Worm (Caenorhabditis elegans) whole organism, mixed stage, embryonic: ENCODE measurements around the gene C49F5.6.
A peak's percentile ranks its signal among the peaks of the same experiment; 100 is the strongest.

Experiments used
- bed-3 ChIP-seq: fragments of 200-800 bp; sonication (Bioruptor generic); optimal IDR thresholded peaks from 3 replicates; lab custom pipeline; 2018; ENCODE audit warnings: mild to moderate bottlenecking, missing genetic modification characterization, moderate library complexity, missing compliant biosample characterization
- blmp-1 ChIP-seq: fragments of 150-350 bp; optimal IDR thresholded peaks from 2 replicates; lab custom pipeline; 2014; ENCODE audit warnings: missing biosample characterization, missing genetic modification characterization
- ceh-39 ChIP-seq: fragments of 150-350 bp; optimal IDR thresholded peaks from 2 replicates; lab custom pipeline; 2014; ENCODE audit warnings: missing biosample characterization, missing genetic modification characterization
- ceh-83 ChIP-seq: fragments of 200-800 bp; sonication (Bioruptor generic); optimal IDR thresholded peaks from 2 replicates; lab custom pipeline; 2018; ENCODE audit warnings: mild to moderate bottlenecking, missing genetic modification characterization, missing compliant biosample characterization
- ces-1 ChIP-seq: fragments of 150-350 bp; optimal IDR thresholded peaks from 2 replicates; lab custom pipeline; 2014; ENCODE audit warnings: missing biosample characterization, missing genetic modification reagents, missing genetic modification characterization
- cnd-1 ChIP-seq: fragments of 200-800 bp; sonication (Bioruptor generic); optimal IDR thresholded peaks from 2 replicates; lab custom pipeline; 2018; ENCODE audit warnings: mild to moderate bottlenecking, missing genetic modification characterization, missing compliant biosample characterization
- drap-1 ChIP-seq: fragments of 200-800 bp; sonication (Bioruptor generic); optimal IDR thresholded peaks from 3 replicates; lab custom pipeline; 2018; ENCODE audit warnings: mild to moderate bottlenecking, missing genetic modification characterization, missing compliant biosample characterization
- elt-1 ChIP-seq: sonication (generic microtip); optimal IDR thresholded peaks from 2 replicates; lab custom pipeline; 2017; ENCODE audit warnings: missing genetic modification characterization, mild to moderate bottlenecking, missing compliant biosample characterization, antibody characterized with exemption, moderate library complexity, borderline replicate concordance; ENCODE audit not compliant: insufficient read depth
- flh-1 ChIP-seq: fragments of 200-800 bp; sonication (Bioruptor generic); optimal IDR thresholded peaks from 2 replicates; lab custom pipeline; 2018; ENCODE audit warnings: mild to moderate bottlenecking, missing genetic modification characterization, moderate library complexity, missing compliant biosample characterization
- ham-2 ChIP-seq: fragments of 200-800 bp; sonication (Bioruptor generic); optimal IDR thresholded peaks from 2 replicates; lab custom pipeline; 2018; ENCODE audit warnings: mild to moderate bottlenecking, missing genetic modification characterization, missing compliant biosample characterization
- hlh-1 ChIP-seq: fragments of 150-350 bp; optimal IDR thresholded peaks from 2 replicates; lab custom pipeline; 2014; ENCODE audit warnings: missing biosample characterization, missing genetic modification reagents, missing genetic modification characterization
- lin-13 ChIP-seq: fragments of 150-350 bp; optimal IDR thresholded peaks from 2 replicates; lab custom pipeline; 2014; ENCODE audit warnings: missing biosample characterization, missing genetic modification characterization
- lin-32 ChIP-seq: fragments of 200-800 bp; sonication (Bioruptor generic); optimal IDR thresholded peaks from 2 replicates; lab custom pipeline; 2018; ENCODE audit warnings: mild to moderate bottlenecking, missing genetic modification characterization, missing compliant biosample characterization
- lsy-2 ChIP-seq: fragments of 150-350 bp; optimal IDR thresholded peaks from 2 replicates; lab custom pipeline; 2014; ENCODE audit warnings: missing biosample characterization, missing genetic modification characterization
- mab-5 ChIP-seq: fragments of 150-350 bp; optimal IDR thresholded peaks from 2 replicates; lab custom pipeline; 2014; ENCODE audit warnings: missing biosample characterization, missing genetic modification characterization
- mep-1 ChIP-seq: fragments of 150-350 bp; optimal IDR thresholded peaks from 2 replicates; lab custom pipeline; 2017; ENCODE audit warnings: missing biosample characterization, missing genetic modification reagents, missing genetic modification characterization, inconsistent platforms
- nhr-12 ChIP-seq: fragments of 150-350 bp; optimal IDR thresholded peaks from 2 replicates; lab custom pipeline; 2014; ENCODE audit warnings: missing biosample characterization, missing genetic modification characterization
- nhr-2 ChIP-seq: fragments of 150-350 bp; optimal IDR thresholded peaks from 2 replicates; lab custom pipeline; 2014; ENCODE audit warnings: missing biosample characterization, missing genetic modification characterization
- nhr-237 ChIP-seq: fragments of 150-350 bp; optimal IDR thresholded peaks from 2 replicates; lab custom pipeline; 2014; ENCODE audit warnings: missing biosample characterization, missing genetic modification characterization
- nhr-28 ChIP-seq: fragments of 150-350 bp; optimal IDR thresholded peaks from 2 replicates; lab custom pipeline; 2014; ENCODE audit warnings: missing biosample characterization, missing genetic modification characterization
- pha-4 ChIP-seq: fragments of 150-350 bp; optimal IDR thresholded peaks from 2 replicates; lab custom pipeline; 2018; ENCODE audit warnings: missing biosample characterization, missing genetic modification reagents, missing genetic modification characterization
- sptf-1 ChIP-seq: sonication (generic microtip); optimal IDR thresholded peaks from 2 replicates; lab custom pipeline; 2017; ENCODE audit warnings: mild to moderate bottlenecking, missing genetic modification characterization, moderate library complexity, missing compliant biosample characterization
- tbx-8 ChIP-seq: fragments of 200-800 bp; sonication (Bioruptor generic); optimal IDR thresholded peaks from 2 replicates; lab custom pipeline; 2018; ENCODE audit warnings: mild to moderate bottlenecking, missing genetic modification characterization, moderate library complexity, missing compliant biosample characterization
- unc-120 ChIP-seq: sonication (generic microtip); optimal IDR thresholded peaks from 2 replicates; lab custom pipeline; 2017; ENCODE audit warnings: missing genetic modification characterization, missing compliant biosample characterization; ENCODE audit not compliant: poor library complexity, severe bottlenecking
- unc-62 ChIP-seq: fragments of 150-350 bp; optimal IDR thresholded peaks from 2 replicates; lab custom pipeline; 2014; ENCODE audit warnings: missing biosample characterization, missing genetic modification reagents, missing genetic modification characterization
- zip-8 ChIP-seq: fragments of 150-350 bp; optimal IDR thresholded peaks from 2 replicates; lab custom pipeline; 2014; ENCODE audit warnings: missing biosample characterization, missing genetic modification characterization
- ztf-11 ChIP-seq: fragments of 150-350 bp; optimal IDR thresholded peaks from 2 replicates; lab custom pipeline; 2014; ENCODE audit warnings: missing biosample characterization, missing genetic modification characterization

Gene C49F5.6

ce11 chrX:11948184-11948894 lies 39.8 kb upstream of the C49F5.6 start, which contains the start of gene lsd-1:
Gene lsd-1, plus strand, starts transcription at chrX:11948844.
- TF ChIP-seq pha-4 (peak; percentile 1), hlh-1 (no peak), lin-32 (GFP tag; lab: Kevin White, UChicago) (peak; percentile 52), lin-13 (tag; lab: Kevin White, UChicago) (peak; percentile 3), ceh-39 (tag; lab: Kevin White, UChicago) (peak; percentile 32), ham-2 (GFP tag; lab: Kevin White, UChicago) (no peak), ces-1 (GFP tag; lab: Kevin White, UChicago) (no peak), mep-1 (tag; lab: Kevin White, UChicago) (peak; percentile 29), cnd-1 (tag; lab: Kevin White, UChicago) (peak; percentile 85)

- no peak for TF ChIP-seq sptf-1
- TF ChIP-seq mab-5 (tag; lab: Kevin White, UChicago) = no peak
- TF ChIP-seq unc-120 (tag; lab: Kevin White, UChicago) = no peak
- TF ChIP-seq flh-1 (GFP tag; lab: Kevin White, UChicago) = no peak
- no peak for TF ChIP-seq lin-13 (tag; lab: Kevin White, UChicago)
Observed at ce11 chrX:11952129-11952528, 36.0 kb upstream of the C49F5.6 start.

- TF ChIP-seq cnd-1 (tag; lab: Kevin White, UChicago) (no peak), ztf-11 (no peak), ceh-83 (no peak), lsy-2 (no peak), elt-1 (no peak), sptf-1 (no peak), mab-5 (tag; lab: Kevin White, UChicago) (no peak), nhr-237 (tag; lab: Kevin White, UChicago) (no peak), blmp-1 (no peak), tbx-8 (no peak), drap-1 (GFP tag; lab: Kevin White, UChicago) (no peak), nhr-2 (no peak), zip-8 (tag; lab: Kevin White, UChicago) (no peak)
Observed at ce11 chrX:11953229-11953628, 34.9 kb upstream of the C49F5.6 start, which contains the start of gene T08D10.4. Gene T08D10.4, minus strand, starts transcription at chrX:11953329.

DNA sequence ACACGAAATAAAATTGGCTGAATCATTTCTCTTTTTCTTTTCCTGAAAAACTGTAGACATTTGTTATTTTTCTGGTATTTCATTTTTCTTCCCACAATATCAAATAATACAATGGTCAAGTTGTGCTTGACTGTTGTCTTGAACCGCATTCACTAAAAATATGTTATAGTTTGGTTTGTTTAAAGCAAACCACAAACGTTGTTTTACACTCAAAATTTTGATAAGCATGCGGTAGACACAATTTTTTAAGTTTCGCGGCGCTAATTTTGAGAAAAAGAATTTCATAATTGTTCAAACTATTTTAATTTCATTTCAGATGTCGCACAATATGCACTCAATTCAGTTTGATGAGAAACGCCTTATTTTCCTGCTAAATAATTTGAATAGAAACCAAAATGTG lies 33.0 kb upstream of the C49F5.6 start, which contains the start of gene T08D10.3:
Gene T08D10.3 (plus strand): TSS at position 301 of the 400 bp plus-strand sequence.
- TF ChIP-seq nhr-237 (tag; lab: Kevin White, UChicago) (no peak), nhr-12 (tag; lab: Kevin White, UChicago) (no peak), ceh-39 (tag; lab: Kevin White, UChicago) (no peak), zip-8 (tag; lab: Kevin White, UChicago) (no peak), nhr-2 (no peak), bed-3 (GFP tag; lab: Kevin White, UChicago) (no peak), sptf-1 (no peak), lsy-2 (no peak)

DNA sequence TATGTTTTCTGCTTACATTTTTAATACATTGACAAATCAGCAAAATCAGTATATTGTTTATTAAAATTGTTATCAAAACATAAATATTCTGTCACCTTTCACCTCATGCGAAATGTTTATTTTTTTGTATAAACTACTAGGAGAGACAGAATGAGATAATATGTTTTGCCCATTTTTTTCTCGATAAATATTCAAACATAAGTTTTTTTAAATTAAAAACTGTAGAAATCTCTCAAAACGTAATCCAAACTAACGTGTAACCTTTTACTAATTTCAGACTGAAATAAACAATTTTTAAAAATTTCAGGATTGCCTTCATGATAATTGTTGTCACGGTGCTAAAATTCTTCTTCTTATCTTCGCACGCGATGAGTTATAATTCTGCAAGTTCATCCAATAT lies 30.9 kb upstream of the C49F5.6 start, which contains the start of gene T08D10.5:
Gene T08D10.5 (plus strand): TSS at position 301 of the 400 bp plus-strand sequence.
- TF ChIP-seq bed-3 (GFP tag; lab: Kevin White, UChicago) (no peak), unc-62 (GFP tag; lab: Kevin White, UChicago) (no peak)

DNA sequence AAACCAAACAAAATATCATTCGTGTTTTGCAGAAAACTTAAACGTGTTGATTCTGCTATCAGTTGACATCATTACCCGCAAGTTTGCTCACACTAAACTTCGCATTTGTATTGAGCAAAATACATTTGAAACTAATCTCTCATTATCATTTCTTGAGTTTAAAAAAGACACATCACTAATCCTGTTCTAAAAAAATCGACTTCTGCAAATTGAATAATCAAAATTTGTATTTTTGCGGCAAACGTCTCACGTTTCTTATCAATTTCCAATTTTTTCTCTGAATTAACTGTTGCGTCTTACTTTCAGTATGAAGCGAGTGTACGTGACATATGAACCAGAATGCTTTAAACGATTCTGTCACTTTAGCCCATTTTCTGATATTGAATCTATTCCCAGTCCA lies 28.3 kb upstream of the C49F5.6 start, which contains the start of gene C49F5.8:
Gene C49F5.8 (plus strand): TSS at position 301 of the 400 bp plus-strand sequence.
- TF ChIP-seq flh-1 (GFP tag; lab: Kevin White, UChicago) = no peak
- TF ChIP-seq pha-4 = no peak
- TF ChIP-seq lin-32 (GFP tag; lab: Kevin White, UChicago) = no peak
- no peak for TF ChIP-seq nhr-2
- no peak for TF ChIP-seq drap-1 (GFP tag; lab: Kevin White, UChicago)
- TF ChIP-seq lin-13 (tag; lab: Kevin White, UChicago) = no peak
- no peak for TF ChIP-seq lsy-2
- no peak for TF ChIP-seq nhr-12 (tag; lab: Kevin White, UChicago)
- no peak for TF ChIP-seq ztf-11
- no peak for TF ChIP-seq tbx-8
- TF ChIP-seq ces-1 (GFP tag; lab: Kevin White, UChicago) = no peak
- TF ChIP-seq nhr-28 = no peak
- TF ChIP-seq cnd-1 (tag; lab: Kevin White, UChicago) = no peak
